Fruit fly (Drosophila melanogaster): ENCODE results near the gene tay.

The tay gene

dm6 chrX:15874437-15874836 lies 12.7 kb downstream of the tay start:
- TF ChIP-seq CG17801 (GFP tag; optimal IDR thresholded peaks at IDR 0.05; ENCODE audit: partially characterized antibody), result no peak

DNA sequence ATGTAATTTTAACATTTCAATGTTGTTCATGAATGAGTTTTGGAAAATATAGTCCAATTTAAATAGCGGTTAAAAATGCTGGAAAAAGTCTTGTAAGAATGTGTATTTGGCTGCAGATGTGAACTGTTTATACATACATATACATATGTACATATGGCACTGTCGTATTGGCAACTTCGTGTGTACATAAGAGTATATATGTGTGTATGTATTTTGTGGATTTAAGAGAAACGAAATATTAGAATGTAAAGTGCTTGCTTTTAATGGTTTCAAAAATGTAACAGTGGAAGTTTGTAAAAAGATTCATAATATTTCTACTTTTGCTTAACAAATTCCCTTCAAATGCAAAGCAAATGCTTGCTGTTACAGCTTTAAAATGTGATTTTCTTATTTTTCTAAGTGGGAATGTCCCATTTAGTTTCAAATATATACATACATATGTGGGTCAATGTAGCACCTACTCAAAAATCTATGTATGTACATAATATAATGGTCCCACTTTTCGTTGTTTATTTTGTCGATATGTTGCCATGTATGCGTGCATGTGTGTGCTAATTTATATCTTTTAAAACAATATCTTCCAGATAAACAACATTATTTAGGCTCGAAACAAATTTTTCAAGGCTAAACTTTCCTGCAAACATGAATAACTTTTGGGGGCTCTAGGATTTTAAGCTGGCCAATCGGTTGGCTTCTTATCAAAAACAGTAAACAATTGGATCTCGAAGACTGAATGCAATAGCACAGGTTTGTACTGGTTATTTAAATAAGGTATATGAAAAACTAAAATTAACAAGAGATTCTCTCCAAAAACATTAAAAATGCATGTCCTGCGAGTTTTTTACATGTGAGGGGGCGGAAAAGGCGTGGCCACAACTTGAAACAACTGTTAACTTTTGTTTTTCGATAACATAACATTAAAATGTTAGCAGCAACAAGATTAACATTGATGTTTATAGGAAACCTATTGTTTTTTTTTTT lies 16.0 kb downstream of the tay start:
- TF ChIP-seq CG17801 (GFP tag; optimal IDR thresholded peaks at IDR 0.05; ENCODE audit: partially characterized antibody), result no peak

DNA sequence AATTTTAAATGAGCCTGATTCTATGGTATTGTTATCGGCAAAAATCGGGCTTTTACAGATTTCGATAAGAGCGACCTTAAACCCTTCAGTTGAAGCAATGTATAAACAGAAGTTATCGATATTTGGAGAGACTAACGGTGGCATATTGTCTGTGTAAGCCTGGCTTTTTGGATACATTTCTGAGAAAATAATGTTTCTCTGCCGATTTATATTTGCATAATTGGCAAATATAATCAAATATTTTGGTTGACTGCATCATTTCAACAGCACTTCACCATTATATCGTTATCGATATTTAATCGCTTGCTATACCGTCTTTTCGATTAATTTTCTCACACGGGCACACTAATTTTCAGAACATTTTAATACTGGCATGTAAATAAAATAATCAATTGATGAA lies 17.3 kb downstream of the tay start, which contains the start of gene CG16952:
Gene CG16952, plus strand, starts transcription at position 341 of the 400 bp plus-strand sequence.
- no peak for TF ChIP-seq CG17801 (GFP tag; optimal IDR thresholded peaks at IDR 0.05; ENCODE audit: partially characterized antibody)

dm6 chrX:15868781-15869180 lies 18.3 kb downstream of the tay start:
- no peak for TF ChIP-seq CG17801 (GFP tag; optimal IDR thresholded peaks at IDR 0.05; ENCODE audit: partially characterized antibody)

dm6 chrX:15867863-15868262 lies 19.2 kb downstream of the tay start, which contains the start of gene Gapdh2:
Gene Gapdh2, plus strand, starts transcription at chrX:15868145.
- peak; percentile 100 for TF ChIP-seq CG17801 (GFP tag; optimal IDR thresholded peaks at IDR 0.05; ENCODE audit: partially characterized antibody)

- peak; percentile 14 for TF ChIP-seq CG17801 (GFP tag; optimal IDR thresholded peaks at IDR 0.05; ENCODE audit: partially characterized antibody)
These were observed 20.2 kb downstream of the tay start for dm6 chrX:15866799-15867412.

DNA sequence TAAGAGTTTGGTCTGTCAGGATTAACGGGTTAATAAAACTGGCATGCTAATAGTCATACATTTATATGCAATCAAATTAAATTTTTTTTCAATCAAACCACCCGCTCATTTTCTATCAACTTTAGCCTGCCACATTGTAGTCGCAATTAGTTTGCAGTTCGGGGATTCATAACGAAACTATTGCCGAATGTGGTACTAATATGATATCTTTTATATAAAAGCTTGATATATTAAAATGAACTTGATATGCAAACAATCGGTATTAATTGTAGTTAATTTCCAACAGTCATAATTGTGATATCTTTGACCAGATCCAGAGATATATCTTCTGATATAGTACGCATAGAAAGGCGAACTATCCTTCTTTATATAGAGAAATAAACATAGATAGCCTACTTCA lies 21.1 kb downstream of the tay start:
- TF ChIP-seq CG17801 (GFP tag; optimal IDR thresholded peaks at IDR 0.05; ENCODE audit: partially characterized antibody), result no peak

DNA sequence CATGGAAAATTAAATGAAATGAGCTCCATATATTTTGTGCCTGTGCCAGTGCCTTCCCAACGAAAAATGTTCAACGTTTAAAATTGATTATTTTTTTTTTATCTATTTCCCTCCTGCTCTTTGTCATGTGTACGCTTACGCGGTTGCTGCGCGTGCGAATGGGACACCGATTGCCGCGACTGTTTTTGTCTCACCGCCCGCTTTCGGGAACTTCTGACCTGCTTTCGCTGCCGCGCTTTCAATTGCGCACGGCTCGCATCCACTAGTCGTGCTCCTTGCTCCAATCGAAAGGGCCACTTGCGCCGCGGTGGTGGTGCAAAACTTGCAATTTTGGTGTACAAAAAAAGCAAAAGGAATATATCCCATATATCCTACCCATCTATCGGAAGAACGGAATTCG lies 26.6 kb downstream of the tay start:
- peak; percentile 85 for TF ChIP-seq CG17801 (GFP tag; optimal IDR thresholded peaks at IDR 0.05; ENCODE audit: partially characterized antibody)

DNA sequence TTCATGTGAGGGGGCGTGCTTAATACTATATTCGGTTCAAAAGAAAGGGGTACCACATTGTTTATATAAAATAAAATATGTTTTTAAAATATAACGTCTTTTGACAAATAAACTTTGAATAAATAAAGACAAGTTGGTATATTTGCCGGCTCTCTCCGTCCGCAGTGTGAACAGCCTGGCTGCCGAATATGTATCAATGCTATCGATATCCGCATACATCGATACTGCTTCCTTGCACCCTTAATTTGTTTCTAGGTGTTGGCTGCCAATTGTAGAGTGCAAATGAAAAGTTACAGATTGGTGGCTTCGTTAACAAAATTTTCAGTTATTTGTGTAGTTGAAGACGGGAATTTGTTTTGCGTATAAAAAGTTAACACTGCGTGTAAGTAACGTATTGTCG lies 27.2 kb downstream of the tay start, which contains the start of gene Gbeta13F:
Gene Gbeta13F, plus strand, starts transcription at position 247 of the 400 bp plus-strand sequence.
- no peak for TF ChIP-seq CG17801 (GFP tag; optimal IDR thresholded peaks at IDR 0.05; ENCODE audit: partially characterized antibody)

dm6 chrX:15859387-15859786 lies 27.7 kb downstream of the tay start, which contains the start of gene AlkB:
Gene AlkB, minus strand, starts transcription at chrX:15859487.
- TF ChIP-seq CG17801 (GFP tag; optimal IDR thresholded peaks at IDR 0.05; ENCODE audit: partially characterized antibody), result no peak

DNA sequence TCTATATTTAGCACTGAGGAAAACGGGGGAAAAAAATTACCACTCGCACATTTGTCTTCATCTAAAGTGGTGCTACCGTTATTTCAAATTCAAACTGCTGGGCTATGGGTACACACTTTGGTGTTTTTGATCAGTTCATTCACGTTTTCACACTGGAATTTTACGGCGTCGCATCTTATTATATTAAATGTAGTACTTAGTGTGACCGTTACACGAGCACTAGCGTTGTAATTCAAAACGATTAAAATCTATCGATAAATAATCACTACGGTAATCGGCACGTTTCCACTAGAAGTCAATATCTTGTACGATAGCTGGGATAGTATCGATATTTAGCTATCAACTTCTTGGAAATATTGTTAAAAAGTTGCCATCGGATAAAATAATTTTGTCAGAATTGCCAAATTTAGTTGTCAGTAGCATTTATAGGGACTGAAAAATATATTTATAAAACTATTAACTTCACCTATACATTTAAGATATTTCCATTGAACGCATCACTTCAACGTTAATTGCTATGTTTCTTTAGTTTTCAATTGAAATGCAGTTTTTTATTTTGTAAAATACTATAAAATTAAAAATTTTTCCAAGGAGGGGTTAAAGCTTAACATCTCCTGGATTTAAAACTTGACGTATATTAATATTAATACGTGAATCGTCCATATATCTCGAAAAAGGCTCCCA lies 29.4 kb downstream of the tay start, which contains the start of the genes CG46440 and Myb:
Gene CG46440, minus strand, starts transcription at position 223 of the 684 bp plus-strand sequence.
Gene Myb, minus strand, starts transcription at position 223 of the 684 bp plus-strand sequence.
- TF ChIP-seq CG17801 (GFP tag; optimal IDR thresholded peaks at IDR 0.05; ENCODE audit: partially characterized antibody), result no peak

DNA sequence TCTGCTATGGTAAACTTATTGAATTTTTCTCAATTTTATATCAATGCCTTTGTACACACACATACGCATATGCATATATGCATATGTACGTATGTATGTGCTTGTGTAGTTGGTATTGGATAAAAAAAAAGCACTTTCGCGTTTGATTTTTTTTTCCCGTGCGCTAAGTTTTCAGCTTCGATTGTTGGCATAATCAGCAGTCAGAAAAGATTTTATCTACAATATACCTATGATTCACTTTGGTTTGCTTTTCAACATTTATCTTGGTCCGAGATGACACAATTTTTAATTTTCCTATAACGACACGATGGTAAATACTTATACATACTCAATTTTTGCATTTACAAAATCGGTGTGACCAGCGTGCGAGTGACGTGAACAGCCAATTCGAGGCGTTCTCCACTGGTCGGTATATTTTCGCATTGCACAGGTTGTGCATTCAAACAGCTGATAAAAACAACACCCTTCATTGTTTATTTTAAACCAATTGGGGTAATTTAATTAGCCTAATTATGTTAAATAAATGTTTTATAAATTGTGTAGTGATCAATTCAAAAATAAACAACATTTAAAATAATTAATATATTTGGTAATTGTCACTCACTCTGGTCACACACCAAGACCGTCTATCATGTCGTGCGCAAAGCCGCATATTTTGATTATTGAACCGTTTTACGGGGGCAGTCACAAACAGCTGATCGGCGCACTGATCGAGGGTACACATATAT lies 34.1 kb downstream of the tay start, which contains the start of the genes UBL3 and CG15914:
Gene UBL3, minus strand, starts transcription at position 361 of the 728 bp plus-strand sequence.
Gene CG15914, plus strand, starts transcription at position 607 of the 728 bp plus-strand sequence.
- peak; percentile 56 for TF ChIP-seq CG17801 (GFP tag; optimal IDR thresholded peaks at IDR 0.05; ENCODE audit: partially characterized antibody)

- peak; percentile 19 for TF ChIP-seq CG17801 (GFP tag; optimal IDR thresholded peaks at IDR 0.05; ENCODE audit: partially characterized antibody)
These were observed 38.1 kb downstream of the tay start, which contains the start of gene sun for dm6 chrX:15849021-15849420. Gene sun, minus strand, starts transcription at chrX:15849258.

- TF ChIP-seq CG17801 (GFP tag; optimal IDR thresholded peaks at IDR 0.05; ENCODE audit: partially characterized antibody), result peak; percentile 20
These were observed 43.0 kb downstream of the tay start, which contains the start of the genes ArgRS and CG8578 for dm6 chrX:15844139-15844538. Gene ArgRS, minus strand, starts transcription at chrX:15844145. Gene CG8578, plus strand, starts transcription at chrX:15844476.

All from ovary, adult (tissue).